Worm (Caenorhabditis elegans) whole organism, L1 larva: ENCODE results near the gene C14C11.7.
"Not testable (repeated sequence)": the region's sequence is repeated elsewhere in the genome, so short reads cannot be mapped to it uniquely, and the experiment has no call there.

ENCODE experiments used
- C04F5.9 ChIP-seq: sonication (generic microtip); optimal IDR thresholded peaks from 2 replicates; lab custom pipeline; 2016; ENCODE audit warnings: missing genetic modification characterization, missing compliant biosample characterization
- aly-2 ChIP-seq: fragments of 150-350 bp; optimal IDR thresholded peaks from 2 replicates; lab custom pipeline; 2014; ENCODE audit warnings: missing biosample characterization, missing genetic modification characterization
- ama-1 ChIP-seq: fragments of 150-350 bp; optimal IDR thresholded peaks from 2 replicates; lab custom pipeline; 2014
- efl-1 ChIP-seq, 4 experiments: fragments of 150-350 bp; optimal IDR thresholded peaks in 3 of 4; peaks in 1 of 4; 1 replicate in 1 of 4; 2 replicates in 3 of 4; lab custom pipeline; 2014; ENCODE audit warnings: missing biosample characterization in 2 of 4, missing genetic modification characterization in 2 of 4, missing genetic modification reagents in 2 of 4
- egl-27 ChIP-seq, 2 experiments: fragments of 150-350 bp in 1 of 2; sonication (generic microtip); optimal IDR thresholded peaks; 3 replicates each; lab custom pipeline; 2017 to 2018; ENCODE audit warnings: missing biosample characterization in 2 of 2, missing genetic modification characterization in 2 of 2, missing genetic modification reagents in 2 of 2
- lin-39 ChIP-seq: fragments of 150-350 bp; optimal IDR thresholded peaks from 2 replicates; lab custom pipeline; 2014; ENCODE audit warnings: missing biosample characterization, missing genetic modification reagents, missing genetic modification characterization
- lir-3 ChIP-seq: sonication (generic microtip); optimal IDR thresholded peaks from 2 replicates; lab custom pipeline; 2016; ENCODE audit warnings: mild to moderate bottlenecking, missing genetic modification characterization, moderate library complexity, missing compliant biosample characterization; ENCODE audit not compliant: poor library complexity
- mep-1 ChIP-seq: fragments of 150-350 bp; optimal IDR thresholded peaks from 2 replicates; lab custom pipeline; 2014; ENCODE audit warnings: missing biosample characterization, missing genetic modification characterization
- nhr-76 ChIP-seq: sonication (generic microtip); optimal IDR thresholded peaks from 2 replicates; lab custom pipeline; 2017; ENCODE audit warnings: missing biosample characterization, missing genetic modification characterization
- snu-23 ChIP-seq: sonication (generic microtip); optimal IDR thresholded peaks from 2 replicates; lab custom pipeline; 2016; ENCODE audit warnings: missing genetic modification characterization, missing compliant biosample characterization
- tbx-2 ChIP-seq: sonication (generic microtip); optimal IDR thresholded peaks from 2 replicates; lab custom pipeline; 2016; ENCODE audit warnings: missing genetic modification characterization, missing compliant biosample characterization
- unc-130 ChIP-seq: fragments of 150-350 bp; optimal IDR thresholded peaks from 2 replicates; lab custom pipeline; 2017; ENCODE audit warnings: missing biosample characterization, missing genetic modification characterization, inconsistent platforms
- zag-1 ChIP-seq: fragments of 150-350 bp; optimal IDR thresholded peaks from 2 replicates; lab custom pipeline; 2014; ENCODE audit warnings: missing biosample characterization, missing genetic modification characterization

DNA sequence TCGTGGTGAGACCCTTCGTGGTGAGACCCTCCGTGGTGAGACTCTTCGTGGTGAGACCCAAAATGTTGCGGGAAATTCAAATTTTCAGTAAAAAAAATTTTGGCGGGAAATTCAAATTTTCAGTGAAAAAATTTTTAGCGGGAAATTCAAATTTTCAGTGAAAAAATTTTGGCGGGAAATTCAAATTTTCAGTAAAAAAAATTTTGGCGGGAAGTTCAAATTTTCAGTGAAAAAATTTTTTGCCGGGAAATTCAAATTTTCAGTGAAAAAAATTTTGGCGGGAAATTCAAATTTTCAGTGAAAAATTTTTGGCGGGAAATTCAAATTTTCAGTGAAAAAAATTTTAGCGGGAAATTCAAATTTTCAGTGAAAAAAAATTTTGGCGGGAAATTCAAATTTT is 25.8 kb downstream of the C14C11.7 start:
- TF ChIP-seq egl-27 (tag; optimal IDR thresholded peaks at IDR 0.05; lab: Kevin White, UChicago); efl-1 (optimal IDR thresholded peaks at IDR 0.05; lab: Kevin White, UChicago); C04F5.9 (tag; lab: Kevin White, UChicago); unc-130 (tag; lab: Kevin White, UChicago); snu-23 (GFP tag; lab: Kevin White, UChicago); tbx-2 (tag; lab: Kevin White, UChicago); lin-39 (tag; lab: Kevin White, UChicago); mep-1 (tag; lab: Kevin White, UChicago); aly-2 (tag; lab: Kevin White, UChicago); nhr-76 (tag; lab: Kevin White, UChicago); ama-1; zag-1 (tag; lab: Kevin White, UChicago); lir-3 (tag; lab: Kevin White, UChicago): not testable (repeated sequence)
- peak; percentile 34 to 62 for TF ChIP-seq efl-1 (GFP tag; optimal IDR thresholded peaks at IDR 0.05 in 1 of 2; lab: Kevin White, UChicago)
